Fruit fly (Drosophila melanogaster): ENCODE results near the gene CG5246.

- TF ChIP-seq Myc (optimal IDR thresholded peaks at IDR 0.05) (no peak), h (optimal IDR thresholded peaks at IDR 0.05) (no peak), psq (optimal IDR thresholded peaks at IDR 0.05) (no peak), ttk (optimal IDR thresholded peaks at IDR 0.05) (no peak), Sin3A (optimal IDR thresholded peaks at IDR 0.05) (no peak)
Observed at dm6 chr3R:17135747-17136146, at the start of gene CG5246.

Data from Kc167 (cell line).